Fruit fly (Drosophila melanogaster): ENCODE results near the gene CG8012.

CG8012 gene

DNA sequence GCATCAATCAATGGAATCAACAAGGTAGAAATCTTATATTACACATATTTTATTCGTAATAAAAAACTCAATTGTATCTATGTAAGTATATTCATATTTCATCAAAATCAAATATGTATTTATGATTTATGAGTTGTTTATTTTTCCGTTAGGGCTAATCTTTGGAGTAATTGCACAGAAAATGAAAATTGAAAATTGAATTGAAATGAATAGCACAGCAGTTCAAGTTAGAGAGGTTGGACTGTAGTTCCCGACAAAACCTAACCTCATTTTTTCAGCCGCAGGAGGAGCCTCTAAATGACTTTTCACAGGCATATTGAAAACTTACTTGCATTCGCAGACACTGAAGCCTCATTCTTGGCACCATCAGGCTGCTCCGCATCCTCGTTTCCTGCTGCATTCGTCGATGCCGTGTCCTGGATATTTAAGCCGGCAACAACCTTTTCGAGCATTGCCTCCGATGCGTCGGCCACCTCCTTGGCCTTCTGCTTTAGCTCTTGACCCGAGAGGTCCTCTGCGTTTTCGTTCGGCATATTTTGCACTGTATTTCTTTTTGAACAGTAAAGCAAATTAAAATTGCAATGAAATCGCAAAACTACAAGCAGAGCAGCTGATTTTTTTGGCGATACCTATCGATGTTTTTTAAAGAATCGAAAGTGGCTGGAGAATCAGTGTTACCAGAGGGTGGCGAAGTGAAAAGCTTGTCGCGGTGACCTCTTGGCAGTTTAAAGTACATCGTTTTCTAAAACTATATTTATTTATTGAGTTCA lies 37.1 kb upstream of the CG8012 start, which contains the start of gene Nmt (continued):
- TF ChIP-seq Sox100B (GFP tag; optimal IDR thresholded peaks at IDR 0.05): no peak
- no peak for TF ChIP-seq Bdp1 (GFP tag; optimal IDR thresholded peaks at IDR 0.05)
- peak; percentile 6 for TF ChIP-seq dmrt11E (tag; optimal IDR thresholded peaks at IDR 0.05)
- TF ChIP-seq sug (tag; optimal IDR thresholded peaks at IDR 0.05): no peak
- TF ChIP-seq ftz-f1 (GFP tag; optimal IDR thresholded peaks at IDR 0.05): no peak
- no peak for TF ChIP-seq CG4707 (GFP tag; optimal IDR thresholded peaks at IDR 0.05)
- peak; percentile 6 for TF ChIP-seq CG12659 (GFP tag; optimal IDR thresholded peaks at IDR 0.05)
- TF ChIP-seq cad (GFP tag; optimal IDR thresholded peaks at IDR 0.05): no peak
- TF ChIP-seq CG11398 (GFP tag; optimal IDR thresholded peaks at IDR 0.05): no peak
- TF ChIP-seq CG8290 (GFP tag; optimal IDR thresholded peaks at IDR 0.05): no peak
- TF ChIP-seq CG8290 (tag; optimal IDR thresholded peaks at IDR 0.05): peak in 1 of 2 experiments; percentile 3
- TF ChIP-seq CG2116 (GFP tag; optimal IDR thresholded peaks at IDR 0.05): peak; percentile 11
- no peak for TF ChIP-seq aop (GFP tag; IDR thresholded peaks at IDR 0.05)
- TF ChIP-seq CG9437 (GFP tag; optimal IDR thresholded peaks at IDR 0.05): peak; percentile 10
- no peak for TF ChIP-seq Taf1 (GFP tag; IDR thresholded peaks at IDR 0.05)
- no peak for TF ChIP-seq CG6254 (GFP tag; optimal IDR thresholded peaks at IDR 0.05)
- TF ChIP-seq ERR (GFP tag; optimal IDR thresholded peaks at IDR 0.05): no peak
- TF ChIP-seq CG8089 (GFP tag; optimal IDR thresholded peaks at IDR 0.05): no peak
- no peak for TF ChIP-seq CG10565 (GFP tag; optimal IDR thresholded peaks at IDR 0.05)
- no peak for TF ChIP-seq CG31388 (GFP tag; optimal IDR thresholded peaks at IDR 0.05)
- TF ChIP-seq pros (GFP tag; optimal IDR thresholded peaks at IDR 0.05): no peak
- no peak for TF ChIP-seq CG2678 (tag; optimal IDR thresholded peaks at IDR 0.05)
- no peak for TF ChIP-seq Mad (GFP tag; optimal IDR thresholded peaks at IDR 0.05)
- TF ChIP-seq B-H1 (GFP tag; IDR thresholded peaks at IDR 0.05): peak; percentile 13; the same call in 1 of the 3 replicates
- no peak for TF ChIP-seq CG14050 (GFP tag; IDR thresholded peaks at IDR 0.05)
- TF ChIP-seq E2f2 (GFP tag; IDR thresholded peaks at IDR 0.05): peak; percentile 86
- TF ChIP-seq CG17359 (tag; optimal IDR thresholded peaks at IDR 0.05): peak; percentile 26
- TF ChIP-seq zen (tag; optimal IDR thresholded peaks at IDR 0.05): no peak
- TF ChIP-seq CG12744 (GFP tag; optimal IDR thresholded peaks at IDR 0.05): no peak
- no peak for TF ChIP-seq CG11723 (GFP tag; optimal IDR thresholded peaks at IDR 0.05)
- TF ChIP-seq CG32772 (GFP tag; IDR thresholded peaks at IDR 0.05): no peak
- peak; percentile 75 for TF ChIP-seq Scr (GFP tag; IDR thresholded peaks at IDR 0.05; ENCODE audit: partially characterized antibody)
- no peak for TF ChIP-seq gsb (GFP tag; IDR thresholded peaks at IDR 0.05)
- TF ChIP-seq Tbp (GFP tag; optimal IDR thresholded peaks at IDR 0.05): no peak
- TF ChIP-seq lov (optimal IDR thresholded peaks at IDR 0.05): no peak
- TF ChIP-seq lov (GFP tag; IDR thresholded peaks at IDR 0.05): no peak
- TF ChIP-seq HmgD (GFP tag; optimal IDR thresholded peaks at IDR 0.05): no peak
- TF ChIP-seq hb (GFP tag; IDR thresholded peaks at IDR 0.05; ENCODE audit: partially characterized antibody): 0 out of 3 replicates have a peak, but pooled peaks have one; percentile 24
- no peak for TF ChIP-seq CG8765 (GFP tag; IDR thresholded peaks at IDR 0.05)
- no peak for TF ChIP-seq h (optimal IDR thresholded peaks at IDR 0.05)
- no peak for TF ChIP-seq CrebB (tag; optimal IDR thresholded peaks at IDR 0.05)
- TF ChIP-seq Lpt (GFP tag; optimal IDR thresholded peaks at IDR 0.05): no peak
- TF ChIP-seq psq (GFP tag; optimal IDR thresholded peaks at IDR 0.05): no peak
- TF ChIP-seq gcm2 (GFP tag; optimal IDR thresholded peaks at IDR 0.05): no peak
- no peak for TF ChIP-seq zfh1 (GFP tag; IDR thresholded peaks at IDR 0.05)
- no peak for TF ChIP-seq CG6854 (GFP tag; optimal IDR thresholded peaks at IDR 0.05)
- TF ChIP-seq zf30C (GFP tag; optimal IDR thresholded peaks at IDR 0.05): no peak
- no peak for TF ChIP-seq CG3407 (GFP tag; optimal IDR thresholded peaks at IDR 0.05)
- no peak for TF ChIP-seq CG13624 (GFP tag; optimal IDR thresholded peaks at IDR 0.05)
- no peak for TF ChIP-seq Deaf1 (tag; optimal IDR thresholded peaks at IDR 0.05)
- TF ChIP-seq CG16863 (GFP tag; optimal IDR thresholded peaks at IDR 0.05): no peak
- TF ChIP-seq mam (GFP tag; optimal IDR thresholded peaks at IDR 0.05): peak; percentile 38

All from whole organism, embryonic.